Worm (Caenorhabditis elegans): ENCODE data around the gene Y46G5A.39.

- TF ChIP-seq nhr-12 (tag; optimal IDR thresholded peaks at IDR 0.05) (no peak), unc-62 (GFP tag; optimal IDR thresholded peaks at IDR 0.05) (no peak), elt-3 (tag; optimal IDR thresholded peaks at IDR 0.05) (no peak), mls-2 (tag; optimal IDR thresholded peaks at IDR 0.05) (no peak), mep-1 (tag; optimal IDR thresholded peaks at IDR 0.05) (no peak), elt-1 (tag; optimal IDR thresholded peaks at IDR 0.05; ENCODE audit: borderline replicate concordance, insufficient read depth) (no peak), sptf-1 (tag; optimal IDR thresholded peaks at IDR 0.05) (no peak), nhr-28 (tag; optimal IDR thresholded peaks at IDR 0.05) (no peak), ztf-11 (tag; optimal IDR thresholded peaks at IDR 0.05) (no peak)
Observed at ce11 chrII:12715757-12716350, 37.8 kb downstream of the Y46G5A.39 start.

All from whole organism, mixed stage, embryonic.